Worm (Caenorhabditis elegans) whole organism, late embryonic: ENCODE results near the gene C18B2.4.

Experiments used
- K02D7.2 ChIP-seq: sonication (generic microtip); optimal IDR thresholded peaks from 2 replicates; lab custom pipeline; 2017; ENCODE audit warnings: mild to moderate bottlenecking, missing genetic modification characterization, missing compliant biosample characterization
- ama-1 ChIP-seq: fragments of 150-350 bp; optimal IDR thresholded peaks from 2 replicates; lab custom pipeline; 2014
- ceh-48 ChIP-seq: sonication (generic microtip); optimal IDR thresholded peaks from 2 replicates; lab custom pipeline; 2016; ENCODE audit warnings: missing genetic modification characterization, inconsistent platforms, missing compliant biosample characterization
- elt-4 ChIP-seq: sonication (generic microtip); optimal IDR thresholded peaks from 2 replicates; lab custom pipeline; 2016; ENCODE audit warnings: missing genetic modification characterization, missing compliant biosample characterization
- ets-4 ChIP-seq: sonication (generic microtip); optimal IDR thresholded peaks from 2 replicates; lab custom pipeline; 2016; ENCODE audit warnings: missing genetic modification characterization, missing compliant biosample characterization
- nhr-11 ChIP-seq: fragments of 150-350 bp; optimal IDR thresholded peaks from 2 replicates; lab custom pipeline; 2014; ENCODE audit warnings: missing biosample characterization, missing genetic modification characterization
- pqm-1 ChIP-seq: sonication (generic microtip); optimal IDR thresholded peaks from 2 replicates; lab custom pipeline; 2016; ENCODE audit warnings: missing genetic modification characterization, missing compliant biosample characterization
- unc-55 ChIP-seq: sonication (generic microtip); optimal IDR thresholded peaks from 2 replicates; lab custom pipeline; 2017; ENCODE audit warnings: missing biosample characterization, missing genetic modification reagents, missing genetic modification characterization

DNA sequence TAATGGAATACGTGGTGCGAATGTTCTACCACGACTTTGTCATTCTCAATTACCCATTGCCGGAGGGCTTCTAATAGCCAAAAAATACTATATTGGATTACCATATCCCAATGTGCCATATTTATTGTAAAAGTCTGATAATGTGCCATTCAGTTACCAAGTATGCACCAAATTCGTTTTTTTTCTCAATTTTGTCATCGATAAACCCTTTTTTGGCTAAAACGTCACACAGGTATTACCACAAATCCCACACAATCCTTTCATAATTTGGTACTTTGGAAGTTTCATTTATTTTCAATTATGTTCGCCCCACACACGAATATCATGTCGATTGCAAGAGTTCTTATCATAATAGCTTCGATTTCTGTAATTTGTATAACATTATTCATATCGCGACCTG is 22.5 kb upstream of the C18B2.4 start, which contains the start of gene vep-2:
- TF ChIP-seq elt-4, result no peak
- no peak for TF ChIP-seq nhr-11 (tag; lab: Kevin White, UChicago)
- TF ChIP-seq ceh-48, result no peak
- TF ChIP-seq ama-1 (lab: Kevin White, UChicago), result no peak
- TF ChIP-seq ets-4, result no peak
- no peak for TF ChIP-seq pqm-1 (tag; lab: Kevin White, UChicago)
- no peak for TF ChIP-seq unc-55 (GFP tag; lab: Kevin White, UChicago)
- no peak for TF ChIP-seq K02D7.2 (tag; lab: Kevin White, UChicago)
